Fruit fly (Drosophila melanogaster) Kc167 (cell line): ENCODE measurements around the gene CG13713.

Experiments used
- Myc ChIP-seq: fragments of >200 bp; optimal IDR thresholded peaks from 2 replicates; lab custom pipeline; 2017; ENCODE audit warnings: missing external identifiers
- h ChIP-seq: fragments of >200 bp; optimal IDR thresholded peaks from 3 replicates; lab custom pipeline; 2018; ENCODE audit warnings: missing external identifiers
- insv ChIP-seq: fragments of >200 bp; optimal IDR thresholded peaks from 3 replicates; lab custom pipeline; 2018; ENCODE audit warnings: missing external identifiers
- psq ChIP-seq: fragments of >200 bp; optimal IDR thresholded peaks from 2 replicates; lab custom pipeline; 2017; ENCODE audit warnings: missing external identifiers
- ttk ChIP-seq: sonication (Bioruptor generic); optimal IDR thresholded peaks from 2 replicates; lab custom pipeline; 2017; ENCODE audit warnings: missing external identifiers

dm6 chr3L:4729805-4730204 is 32.4 kb downstream of the CG13713 start:
- TF ChIP-seq psq (lab: Kevin White, UChicago) (no peak), insv (lab: Kevin White, UChicago) (no peak), h (lab: Kevin White, UChicago) (no peak), ttk (no peak), Myc (lab: Kevin White, UChicago) (no peak)
